Worm (Caenorhabditis elegans): Measurements from ENCODE around the gene rga-3.

The rga-3 gene

ce11 chrV:5717237-5717935, at the start of gene rga-3:
Gene rga-3, plus strand, starts transcription at chrV:5717885.
- no peak for TF ChIP-seq T22C8.4 (GFP tag; IDR thresholded peaks at IDR 0.05)
- TF ChIP-seq flt-1 (GFP tag; IDR thresholded peaks at IDR 0.05): no peak
- TF ChIP-seq klf-2 (GFP tag; conservative IDR thresholded peaks at IDR 0.05): no peak
- TF ChIP-seq tab-1 (GFP tag; IDR thresholded peaks at IDR 0.05): no peak
- no peak for TF ChIP-seq ref-1 (GFP tag; conservative IDR thresholded peaks at IDR 0.05)
- TF ChIP-seq ztf-29 (GFP tag; IDR thresholded peaks at IDR 0.05): no peak
- TF ChIP-seq cog-1 (tag; optimal IDR thresholded peaks at IDR 0.05): no peak

DNA sequence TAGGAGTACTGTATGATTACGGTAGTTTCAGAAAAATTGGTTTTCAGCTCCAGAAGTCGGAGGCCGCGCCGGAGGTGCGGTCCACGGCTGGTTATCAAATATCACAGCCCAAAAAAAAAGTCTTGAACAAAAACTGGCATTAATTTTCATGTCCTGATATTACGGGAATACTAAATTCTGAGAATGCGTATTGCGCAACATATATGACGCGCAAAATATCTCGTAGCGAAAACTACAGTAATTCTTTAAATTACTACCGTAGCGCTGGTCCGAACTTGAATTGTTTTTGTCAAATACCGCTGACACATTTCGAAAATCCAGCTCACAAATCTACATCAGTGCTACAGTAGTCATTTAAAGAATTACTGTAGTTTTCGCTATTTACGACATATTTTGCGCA, 48.7 kb upstream of the rga-3 start:
- TF ChIP-seq med-1 (GFP tag; optimal IDR thresholded peaks at IDR 0.05; ENCODE audit: insufficient read depth) (no peak), cog-1 (tag; optimal IDR thresholded peaks at IDR 0.05) (no peak), ztf-29 (GFP tag; IDR thresholded peaks at IDR 0.05) (no peak), T22C8.4 (GFP tag; IDR thresholded peaks at IDR 0.05) (no peak), tab-1 (GFP tag; IDR thresholded peaks at IDR 0.05) (no peak), ref-1 (GFP tag; conservative IDR thresholded peaks at IDR 0.05) (no peak), flt-1 (GFP tag; IDR thresholded peaks at IDR 0.05) (no peak), klf-2 (GFP tag; conservative IDR thresholded peaks at IDR 0.05) (no peak), ztf-23 (GFP tag; IDR thresholded peaks at IDR 0.05) (no peak)

DNA sequence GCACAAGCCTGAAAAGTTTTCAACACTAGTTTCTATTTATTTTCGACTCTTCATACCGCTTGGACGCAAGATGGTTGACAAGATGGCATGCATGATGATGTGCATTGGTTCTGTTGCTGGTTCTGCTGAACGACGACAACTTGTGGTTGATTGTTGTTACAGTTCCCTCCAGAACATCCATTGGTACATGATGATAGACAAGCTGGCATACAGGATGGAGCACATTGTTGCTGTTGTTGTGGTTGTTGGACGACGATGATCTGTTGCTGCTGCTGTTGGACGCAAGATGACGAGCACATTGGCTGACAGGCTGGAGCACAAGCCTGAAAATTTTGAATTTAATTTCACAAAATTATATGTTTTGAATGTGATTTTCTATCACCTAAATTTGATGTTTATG, 45.4 kb upstream of the rga-3 start:
- TF ChIP-seq ref-1 (GFP tag; conservative IDR thresholded peaks at IDR 0.05) (no peak), tab-1 (GFP tag; IDR thresholded peaks at IDR 0.05) (no peak), ztf-23 (GFP tag; IDR thresholded peaks at IDR 0.05) (no peak), klf-2 (GFP tag; conservative IDR thresholded peaks at IDR 0.05) (no peak), cog-1 (tag; optimal IDR thresholded peaks at IDR 0.05) (no peak), med-1 (GFP tag; optimal IDR thresholded peaks at IDR 0.05; ENCODE audit: insufficient read depth) (no peak), ztf-29 (GFP tag; IDR thresholded peaks at IDR 0.05) (no peak), flt-1 (GFP tag; IDR thresholded peaks at IDR 0.05) (no peak), T22C8.4 (GFP tag; IDR thresholded peaks at IDR 0.05) (no peak)

- TF ChIP-seq tab-1 (GFP tag; IDR thresholded peaks at IDR 0.05) (no peak), ztf-29 (GFP tag; IDR thresholded peaks at IDR 0.05) (no peak), T22C8.4 (GFP tag; IDR thresholded peaks at IDR 0.05) (no peak), ref-1 (GFP tag; conservative IDR thresholded peaks at IDR 0.05) (no peak), cog-1 (tag; optimal IDR thresholded peaks at IDR 0.05) (no peak), klf-2 (GFP tag; conservative IDR thresholded peaks at IDR 0.05) (no peak), ztf-23 (GFP tag; IDR thresholded peaks at IDR 0.05) (no peak), flt-1 (GFP tag; IDR thresholded peaks at IDR 0.05) (no peak)
Observed at ce11 chrV:5676011-5676410, 41.7 kb upstream of the rga-3 start, which contains the start of gene pqn-13. Gene pqn-13, minus strand, starts transcription at chrV:5676111.

ce11 chrV:5677947-5678346, 39.7 kb upstream of the rga-3 start:
- TF ChIP-seq ref-1 (GFP tag; conservative IDR thresholded peaks at IDR 0.05): no peak
- TF ChIP-seq ztf-23 (GFP tag; IDR thresholded peaks at IDR 0.05): no peak
- no peak for TF ChIP-seq T22C8.4 (GFP tag; IDR thresholded peaks at IDR 0.05)
- no peak for TF ChIP-seq klf-2 (GFP tag; conservative IDR thresholded peaks at IDR 0.05)
- no peak for TF ChIP-seq tab-1 (GFP tag; IDR thresholded peaks at IDR 0.05)
- no peak for TF ChIP-seq cog-1 (tag; optimal IDR thresholded peaks at IDR 0.05)
- no peak for TF ChIP-seq flt-1 (GFP tag; IDR thresholded peaks at IDR 0.05)
- no peak for TF ChIP-seq ztf-29 (GFP tag; IDR thresholded peaks at IDR 0.05)
- no peak for TF ChIP-seq med-1 (GFP tag; optimal IDR thresholded peaks at IDR 0.05; ENCODE audit: insufficient read depth)

DNA sequence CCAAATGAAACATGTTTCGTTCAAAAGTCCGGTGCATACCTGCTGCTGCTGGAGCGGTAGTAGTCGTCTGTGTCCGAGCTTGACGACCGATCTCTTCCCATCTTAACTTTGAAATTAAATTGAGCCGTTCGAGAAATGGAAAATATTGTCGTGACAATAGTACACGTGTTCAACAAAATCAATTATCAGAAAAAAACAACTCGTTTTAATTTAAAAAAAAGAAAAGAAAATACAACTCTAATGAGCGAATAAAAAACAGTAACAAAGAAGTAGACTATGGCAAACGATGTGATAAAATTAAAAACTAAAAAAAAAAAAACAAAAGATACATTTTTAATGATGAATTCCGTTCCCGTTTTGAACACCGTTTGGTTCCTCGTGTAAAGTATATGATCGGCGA, 35.2 kb upstream of the rga-3 start, which contains the start of gene prp-39:
prp-39 (minus strand) TSS at position 101 of the 400 bp plus-strand sequence.
- TF ChIP-seq tab-1 (GFP tag; IDR thresholded peaks at IDR 0.05) (no peak), klf-2 (GFP tag; conservative IDR thresholded peaks at IDR 0.05) (no peak), flt-1 (GFP tag; IDR thresholded peaks at IDR 0.05) (no peak), cog-1 (tag; optimal IDR thresholded peaks at IDR 0.05) (no peak), ref-1 (GFP tag; conservative IDR thresholded peaks at IDR 0.05) (no peak), ztf-23 (GFP tag; IDR thresholded peaks at IDR 0.05) (no peak), ztf-29 (GFP tag; IDR thresholded peaks at IDR 0.05) (no peak), T22C8.4 (GFP tag; IDR thresholded peaks at IDR 0.05) (no peak), med-1 (GFP tag; optimal IDR thresholded peaks at IDR 0.05; ENCODE audit: insufficient read depth) (no peak)

- peak; percentile 39 for TF ChIP-seq cog-1 (tag; optimal IDR thresholded peaks at IDR 0.05)
- TF ChIP-seq flt-1 (GFP tag; IDR thresholded peaks at IDR 0.05): 0 out of 2 replicates have a peak, but pooled peaks have one; percentile 27
- TF ChIP-seq med-1 (GFP tag; optimal IDR thresholded peaks at IDR 0.05; ENCODE audit: insufficient read depth): no peak
- TF ChIP-seq ztf-29 (GFP tag; IDR thresholded peaks at IDR 0.05): no peak
- no peak for TF ChIP-seq T22C8.4 (GFP tag; IDR thresholded peaks at IDR 0.05)
- no peak for TF ChIP-seq ref-1 (GFP tag; conservative IDR thresholded peaks at IDR 0.05)
- no peak for TF ChIP-seq tab-1 (GFP tag; IDR thresholded peaks at IDR 0.05)
- no peak for TF ChIP-seq klf-2 (GFP tag; conservative IDR thresholded peaks at IDR 0.05)
- TF ChIP-seq ztf-23 (GFP tag; IDR thresholded peaks at IDR 0.05): no peak
Observed at ce11 chrV:5684534-5684933, 33.2 kb upstream of the rga-3 start, which contains the start of the genes hmgs-1 and F25B4.4. Gene hmgs-1, minus strand, starts transcription at chrV:5684589. Gene F25B4.4, plus strand, starts transcription at chrV:5684873.

DNA sequence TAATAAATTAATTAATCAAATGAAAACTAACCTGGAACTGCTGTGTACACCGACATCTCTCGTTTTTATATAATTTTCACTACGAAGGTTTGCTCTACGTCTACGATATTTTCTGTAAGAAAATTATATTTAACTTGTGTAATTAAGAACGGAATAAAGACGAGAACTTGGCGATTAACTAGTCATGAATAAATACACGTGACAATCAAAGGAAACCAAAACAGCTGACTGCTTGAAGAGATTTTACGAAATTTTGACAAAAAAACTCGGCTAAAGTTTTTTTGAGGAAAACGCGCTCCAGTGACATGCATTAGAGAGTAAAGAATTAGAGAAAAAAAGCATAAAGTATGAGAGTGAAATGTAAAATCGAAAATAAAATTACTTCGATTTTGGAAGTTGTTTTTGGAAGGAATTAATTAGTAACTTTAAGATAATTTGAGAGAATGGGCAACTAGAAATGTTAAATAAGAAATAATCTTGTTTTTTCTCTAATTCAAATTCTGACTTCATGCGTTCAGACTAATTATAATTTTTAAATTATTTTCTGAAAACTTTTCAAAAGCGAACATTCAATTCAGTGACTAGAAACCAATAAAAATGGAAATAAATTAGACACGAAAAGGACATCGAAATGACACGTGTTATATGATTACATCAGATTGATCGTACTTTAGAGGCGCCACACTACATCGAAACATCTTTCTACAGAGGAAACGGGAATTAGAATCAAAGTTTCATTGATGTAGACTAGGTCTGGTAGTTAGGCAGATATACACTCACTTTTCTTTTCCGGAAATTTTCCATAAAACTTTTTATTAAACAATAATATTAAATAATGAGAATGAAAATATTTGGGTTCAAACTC, 30.3 kb upstream of the rga-3 start, which contains the start of gene F25B4.7:
F25B4.7 (minus strand) TSS at position 112 of the 865 bp plus-strand sequence.
- TF ChIP-seq ztf-23 (GFP tag; IDR thresholded peaks at IDR 0.05) (no peak), tab-1 (GFP tag; IDR thresholded peaks at IDR 0.05) (no peak), cog-1 (tag; optimal IDR thresholded peaks at IDR 0.05) (no peak), T22C8.4 (GFP tag; IDR thresholded peaks at IDR 0.05) (no peak), klf-2 (GFP tag; conservative IDR thresholded peaks at IDR 0.05) (no peak), med-1 (GFP tag; optimal IDR thresholded peaks at IDR 0.05; ENCODE audit: insufficient read depth) (no peak), ref-1 (GFP tag; conservative IDR thresholded peaks at IDR 0.05) (no peak)

All from whole organism, midembryonic.